Worm (Caenorhabditis elegans) whole organism, late embryonic: ENCODE data around the gene fbxb-97.
"Not testable (repeated sequence)": the region's sequence is repeated elsewhere in the genome, so short reads cannot be mapped to it uniquely, and the experiment has no call there.

Experiments
- F13H6.1 ChIP-seq: sonication (generic microtip); optimal IDR thresholded peaks from 2 replicates; lab custom pipeline; 2016; ENCODE audit warnings: missing genetic modification characterization, missing compliant biosample characterization
- K09A11.1 ChIP-seq: sonication (generic microtip); optimal IDR thresholded peaks from 2 replicates; lab custom pipeline; 2017; ENCODE audit warnings: antibody characterized with exemption, mild to moderate bottlenecking, missing genetic modification characterization, missing compliant biosample characterization; ENCODE audit not compliant: insufficient read depth
- T23F11.4 ChIP-seq: fragments of 200-800 bp; sonication (Bioruptor generic); optimal IDR thresholded peaks from 2 replicates; lab custom pipeline; 2018; ENCODE audit warnings: mild to moderate bottlenecking, missing genetic modification characterization, missing compliant biosample characterization
- ceh-14 ChIP-seq: sonication (generic microtip); optimal IDR thresholded peaks from 2 replicates; lab custom pipeline; 2016; ENCODE audit warnings: missing genotype, missing genetic modification characterization, missing compliant biosample characterization
- ceh-19 ChIP-seq: fragments of 200-800 bp; sonication (Bioruptor generic); optimal IDR thresholded peaks from 2 replicates; lab custom pipeline; 2018; ENCODE audit warnings: mild to moderate bottlenecking, missing genetic modification characterization, missing compliant biosample characterization
- ceh-24 ChIP-seq: sonication (generic microtip); optimal IDR thresholded peaks from 2 replicates; lab custom pipeline; 2016; ENCODE audit warnings: mild to moderate bottlenecking, missing genetic modification characterization, missing compliant biosample characterization
- ceh-34 ChIP-seq: sonication (generic microtip); optimal IDR thresholded peaks from 2 replicates; lab custom pipeline; 2016; ENCODE audit warnings: mild to moderate bottlenecking, missing genetic modification characterization, missing compliant biosample characterization
- ceh-6 ChIP-seq: fragments of 200-800 bp; sonication (Bioruptor generic); optimal IDR thresholded peaks from 2 replicates; lab custom pipeline; 2018; ENCODE audit warnings: mild to moderate bottlenecking, missing genetic modification characterization, missing compliant biosample characterization
- ceh-9 ChIP-seq: sonication (generic microtip); optimal IDR thresholded peaks from 2 replicates; lab custom pipeline; 2016; ENCODE audit warnings: mild to moderate bottlenecking, missing genetic modification characterization, inconsistent platforms, missing compliant biosample characterization
- elt-2 ChIP-seq: sonication (generic microtip); optimal IDR thresholded peaks from 2 replicates; lab custom pipeline; 2016; ENCODE audit warnings: missing genetic modification reagents, missing genetic modification characterization, missing compliant biosample characterization
- elt-4 ChIP-seq: sonication (generic microtip); optimal IDR thresholded peaks from 2 replicates; lab custom pipeline; 2016; ENCODE audit warnings: missing genetic modification characterization, missing compliant biosample characterization
- gmeb-2 ChIP-seq: sonication (generic microtip); optimal IDR thresholded peaks from 2 replicates; lab custom pipeline; 2016; ENCODE audit warnings: missing genetic modification characterization, inconsistent platforms, missing compliant biosample characterization
- hlh-15 ChIP-seq: sonication (generic microtip); optimal IDR thresholded peaks from 2 replicates; lab custom pipeline; 2016; ENCODE audit warnings: missing genetic modification characterization, missing compliant biosample characterization
- hlh-6 ChIP-seq: sonication (generic microtip); optimal IDR thresholded peaks from 2 replicates; lab custom pipeline; 2016; ENCODE audit warnings: missing genotype, missing genetic modification characterization, missing compliant biosample characterization
- lim-6 ChIP-seq: sonication (generic microtip); optimal IDR thresholded peaks from 2 replicates; lab custom pipeline; 2016; ENCODE audit warnings: missing genetic modification characterization, missing compliant biosample characterization
- npax-4 ChIP-seq: sonication (generic microtip); optimal IDR thresholded peaks from 2 replicates; lab custom pipeline; 2016; ENCODE audit warnings: missing genetic modification characterization, missing compliant biosample characterization
- odd-2 ChIP-seq: sonication (generic microtip); optimal IDR thresholded peaks from 2 replicates; lab custom pipeline; 2017; ENCODE audit warnings: antibody characterized with exemption, mild to moderate bottlenecking, missing genetic modification characterization, missing compliant biosample characterization
- pax-1 ChIP-seq: fragments of 150-350 bp; optimal IDR thresholded peaks from 2 replicates; lab custom pipeline; 2014; ENCODE audit warnings: missing biosample characterization, missing genetic modification characterization
- ref-2 ChIP-seq: sonication (generic microtip); optimal IDR thresholded peaks from 2 replicates; lab custom pipeline; 2016; ENCODE audit warnings: missing genetic modification characterization, missing compliant biosample characterization
- rnt-1 ChIP-seq: sonication (generic microtip); optimal IDR thresholded peaks from 2 replicates; lab custom pipeline; 2016; ENCODE audit warnings: missing genetic modification characterization, missing compliant biosample characterization
- sdc-2 ChIP-seq: sonication (generic microtip); optimal IDR thresholded peaks from 2 replicates; lab custom pipeline; 2016; ENCODE audit warnings: missing genotype, missing genetic modification characterization, missing compliant biosample characterization
- sox-2 ChIP-seq: fragments of 200-800 bp; sonication (Bioruptor generic); IDR thresholded peaks from 2 replicates; pipeline ENCODE4 v1.3.6; 2022; ENCODE audit warnings: missing genetic modification reagents, missing genetic modification characterization, missing compliant biosample characterization
- sox-4 ChIP-seq: sonication (generic microtip); optimal IDR thresholded peaks from 2 replicates; lab custom pipeline; 2017; ENCODE audit warnings: mild to moderate bottlenecking, missing genetic modification characterization, inconsistent platforms, missing compliant biosample characterization
- syd-9 ChIP-seq: sonication (generic microtip); optimal IDR thresholded peaks from 2 replicates; lab custom pipeline; 2016; ENCODE audit warnings: mild to moderate bottlenecking, missing genetic modification characterization, moderate library complexity, missing compliant biosample characterization
- tbx-7 ChIP-seq: sonication (generic microtip); optimal IDR thresholded peaks from 2 replicates; lab custom pipeline; 2016; ENCODE audit warnings: missing genotype, missing genetic modification characterization, missing compliant biosample characterization
- unc-3 ChIP-seq, 2 experiments: fragments of 200-800 bp in 1 of 2; sonication (Bioruptor generic) in 1 of 2; sonication (generic microtip) in 1 of 2; conservative IDR thresholded peaks in 1 of 2; optimal IDR thresholded peaks in 1 of 2; 2 replicates each; pipeline versions ENCODE4 v1.3.6 to Lab custom; 2016 to 2022; ENCODE audit warnings: missing compliant biosample characterization in 2 of 2, missing genetic modification characterization in 2 of 2, missing genetic modification reagents in 1 of 2
- unc-42 ChIP-seq: sonication (generic microtip); optimal IDR thresholded peaks from 2 replicates; lab custom pipeline; 2016; ENCODE audit warnings: missing genotype, missing genetic modification characterization, missing compliant biosample characterization
- unc-86 ChIP-seq: sonication (generic microtip); optimal IDR thresholded peaks from 2 replicates; lab custom pipeline; 2016; ENCODE audit warnings: missing genetic modification characterization, missing compliant biosample characterization

The fbxb-97 gene

DNA sequence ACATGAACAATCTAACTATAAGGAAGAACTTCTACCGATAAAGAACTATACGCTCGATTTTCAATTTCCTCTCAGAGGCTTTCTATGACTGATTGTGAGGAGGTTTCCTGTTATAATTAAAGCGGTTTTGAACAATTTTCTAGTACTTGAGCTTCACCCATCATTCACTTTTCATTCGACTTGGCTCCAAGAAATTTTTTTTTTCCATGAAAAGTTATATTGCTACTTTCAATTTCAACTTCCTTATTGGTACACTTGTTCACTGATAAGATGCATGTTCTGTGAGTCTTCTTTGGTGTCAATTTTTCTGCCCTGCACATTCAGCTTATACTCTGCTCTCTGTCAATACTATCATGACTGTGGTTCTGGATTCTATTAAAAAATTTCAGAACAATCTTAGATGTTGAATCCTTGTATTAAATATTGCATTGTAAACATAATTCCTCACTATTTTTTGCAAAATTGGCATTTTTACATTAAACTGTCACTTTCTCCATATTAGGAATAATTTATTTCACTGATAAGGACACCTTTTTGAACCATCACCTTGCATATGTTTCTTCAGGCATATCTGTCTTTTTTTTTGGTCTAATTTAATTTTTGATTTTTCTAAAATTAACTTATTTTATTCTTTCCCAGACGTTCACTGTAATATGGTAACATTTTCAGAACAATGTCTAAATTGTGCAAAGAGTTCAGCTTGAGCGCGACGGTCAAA, 23.1 kb upstream of the fbxb-97 start, which contains the start of gene math-10:
TSS of gene math-10 (plus strand) at position 668 of the 718 bp plus-strand sequence.
- TF ChIP-seq npax-4 (tag; lab: Kevin White, UChicago) (no peak), ceh-24 (tag; lab: Kevin White, UChicago) (no peak), tbx-7 (tag; lab: Kevin White, UChicago) (no peak)
- TF ChIP-seq, all 69 proteins: peak for 0

DNA sequence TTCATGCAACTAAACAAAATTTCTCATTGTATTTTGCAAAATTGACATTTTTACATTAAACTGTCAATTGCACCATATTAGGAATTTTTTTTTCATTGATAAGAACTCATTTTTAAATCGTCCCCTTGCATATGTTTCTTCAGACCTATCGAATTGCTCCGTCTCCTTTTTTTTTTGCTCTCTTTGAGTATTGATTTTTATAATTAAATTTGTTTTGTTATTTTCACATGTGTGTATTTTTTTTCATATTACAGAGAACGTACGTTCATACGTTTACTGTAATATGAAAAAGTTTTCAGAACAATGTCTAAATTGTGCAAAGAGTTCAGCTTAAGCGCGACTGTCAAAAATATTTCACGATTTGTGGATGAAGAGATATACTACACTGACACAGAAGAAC, 21.2 kb upstream of the fbxb-97 start, which contains the start of gene math-14:
TSS of gene math-14 (plus strand) at position 301 of the 400 bp plus-strand sequence.
- no peak for TF ChIP-seq ceh-19 (GFP tag; lab: Kevin White, UChicago)
- no peak for TF ChIP-seq sox-2 (GFP tag; lab: Robert Waterston, UW)
- no peak for TF ChIP-seq ceh-9
- TF ChIP-seq unc-42, result no peak
- TF ChIP-seq sdc-2 (tag; lab: Kevin White, UChicago), result no peak
- no peak for TF ChIP-seq unc-86 (tag; lab: Kevin White, UChicago)
- TF ChIP-seq lim-6, result no peak
- TF ChIP-seq ceh-14, result no peak
- TF ChIP-seq sox-4 (tag; lab: Kevin White, UChicago), result no peak
- TF ChIP-seq syd-9, result no peak
- TF ChIP-seq pax-1 (tag; lab: Kevin White, UChicago), result no peak

DNA sequence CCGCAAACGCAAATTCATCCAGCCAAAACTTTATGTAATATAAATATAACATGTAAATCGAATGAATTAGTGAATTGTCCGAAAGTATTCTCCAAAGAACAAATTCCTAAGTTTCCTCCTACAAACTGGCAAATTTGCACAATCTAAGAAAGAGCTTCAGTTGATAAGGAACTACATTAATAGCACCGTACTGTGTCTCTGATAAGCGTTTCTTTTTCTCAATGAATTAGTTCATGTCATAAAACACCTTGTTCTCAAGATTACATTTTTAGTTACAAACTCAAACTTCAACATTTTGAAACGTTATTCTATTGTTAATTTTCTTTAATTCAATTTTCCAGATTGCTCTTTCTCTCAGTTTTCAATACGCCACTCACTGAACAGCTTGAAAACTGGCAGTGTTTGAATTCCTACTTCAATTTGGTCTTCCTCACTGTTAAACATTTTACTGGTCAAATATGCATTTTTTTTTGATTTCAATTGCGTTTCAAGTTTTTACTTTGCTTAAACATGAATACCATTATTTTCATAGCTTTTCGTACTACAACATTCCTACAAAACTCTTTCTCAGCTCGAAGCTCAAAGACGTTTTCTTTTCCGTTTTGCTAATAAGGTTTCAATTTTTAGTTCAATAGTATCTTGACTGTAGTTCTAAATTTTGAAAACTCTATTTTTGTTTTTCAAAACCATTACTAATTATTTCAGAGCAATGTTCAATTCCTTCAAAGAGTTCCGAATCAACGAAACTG, 17.9 kb upstream of the fbxb-97 start, which contains the start of gene math-15:
TSS of gene math-15 (plus strand) at position 699 of the 749 bp plus-strand sequence.
- TF ChIP-seq elt-2 (tag; lab: Kevin White, UChicago), result peak; percentile 27
- no peak for TF ChIP-seq ceh-6 (GFP tag; lab: Kevin White, UChicago)

DNA sequence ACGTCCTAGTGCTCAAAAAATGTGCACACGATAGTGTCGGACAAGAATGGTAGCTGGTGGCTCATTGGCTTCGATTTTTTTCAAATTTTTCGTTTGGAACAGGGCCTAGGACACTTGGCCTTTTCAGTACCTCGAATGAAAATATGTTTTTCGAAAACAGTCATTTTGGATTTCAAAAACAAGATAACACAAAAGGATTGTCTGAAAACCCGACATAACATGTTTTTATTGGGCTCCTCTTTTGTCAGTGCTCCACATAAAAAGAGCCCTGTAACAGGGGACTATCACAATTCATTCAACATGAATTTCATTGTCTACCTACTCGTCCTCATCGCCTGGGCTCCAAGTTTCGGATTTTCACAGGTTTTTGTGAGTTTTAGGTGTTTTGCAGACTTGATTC, 16.3 kb upstream of the fbxb-97 start, which contains the start of gene C16C4.17:
TSS of gene C16C4.17 (plus strand) at position 301 of the 400 bp plus-strand sequence.
- TF ChIP-seq sox-4 (tag; lab: Kevin White, UChicago), result no peak
- TF ChIP-seq T23F11.4 (GFP tag; lab: Kevin White, UChicago), result no peak
- TF ChIP-seq gmeb-2 (tag; lab: Kevin White, UChicago), result no peak
- TF ChIP-seq K09A11.1, result no peak
- no peak for TF ChIP-seq elt-4
- no peak for TF ChIP-seq odd-2 (tag; lab: Kevin White, UChicago)
- TF ChIP-seq ref-2 (tag; lab: Kevin White, UChicago), result no peak

DNA sequence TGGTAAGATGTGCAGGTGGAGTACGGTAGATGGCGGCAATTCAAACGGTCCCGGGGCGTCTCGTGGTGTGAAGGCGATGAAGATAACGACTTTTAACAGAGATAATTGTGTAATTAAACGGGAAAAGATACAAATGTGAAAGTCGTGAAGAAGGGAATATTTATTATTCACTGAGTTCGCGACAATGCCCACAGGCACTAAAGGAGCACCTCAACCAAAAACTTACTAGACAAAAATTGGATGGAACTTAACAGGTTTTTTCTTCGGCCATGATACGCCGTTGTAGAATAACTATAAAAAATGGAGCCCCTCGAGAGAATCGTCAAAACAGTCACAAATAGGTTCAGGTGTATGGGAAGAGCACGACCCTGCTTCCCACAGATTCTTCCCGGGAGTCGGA, 14.4 kb upstream of the fbxb-97 start, which contains the start of gene fbxb-98:
TSS of gene fbxb-98 (plus strand) at position 301 of the 400 bp plus-strand sequence.
- not testable (repeated sequence) for TF ChIP-seq F13H6.1 (tag; lab: Kevin White, UChicago); hlh-15; unc-3 (GFP tag; conservative IDR thresholded peaks at IDR 0.05; lab: Robert Waterston, UW); unc-3 (tag; optimal IDR thresholded peaks at IDR 0.05; lab: Kevin White, UChicago)

DNA sequence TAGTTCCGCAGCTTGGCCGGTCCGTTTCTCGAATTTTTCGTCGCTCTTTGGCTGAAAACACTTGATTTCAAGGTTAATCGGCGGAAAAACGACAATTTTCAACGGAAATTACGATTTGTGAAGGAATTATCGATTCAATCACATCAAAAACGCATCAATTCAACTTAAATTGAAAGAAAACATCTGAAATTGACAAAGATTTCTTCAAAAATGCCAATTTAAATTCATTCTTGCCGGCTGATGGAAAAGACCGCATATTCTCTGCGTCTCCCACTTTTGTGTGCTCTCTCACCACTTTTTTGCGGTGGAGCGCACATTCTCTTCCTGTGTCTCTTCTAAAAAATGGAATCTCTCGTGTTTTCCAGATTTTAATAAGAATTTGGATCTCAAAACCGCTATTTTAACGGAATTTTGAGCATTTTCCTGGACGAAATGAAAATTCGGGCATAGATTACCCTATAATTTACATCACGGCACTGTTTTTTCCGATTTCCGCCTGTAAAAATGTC, 13.4 kb upstream of the fbxb-97 start, which contains the start of gene C16C4.18:
TSS of gene C16C4.18 (minus strand) at position 51 of the 509 bp plus-strand sequence.
- TF ChIP-seq rnt-1 (tag; lab: Kevin White, UChicago); hlh-6; ceh-34 (tag; lab: Kevin White, UChicago): not testable (repeated sequence)
